Worm (Caenorhabditis elegans) whole organism, young adult: ENCODE measurements around the gene ZK380.2.

ENCODE experiments used
- B0035.1 ChIP-seq: sonication (generic microtip); optimal IDR thresholded peaks from 2 replicates; lab custom pipeline; 2016; ENCODE audit warnings: missing genetic modification characterization, mild to moderate bottlenecking, missing compliant biosample characterization, missing genotype, missing genetic modification reagents
- B0261.1 ChIP-seq: sonication (generic microtip); optimal IDR thresholded peaks from 2 replicates; lab custom pipeline; 2016; ENCODE audit warnings: mild to moderate bottlenecking, missing genetic modification characterization, moderate library complexity, missing compliant biosample characterization
- F57A8.1 ChIP-seq: fragments of 200-800 bp; sonication (Bioruptor generic); optimal IDR thresholded peaks from 2 replicates; lab custom pipeline; 2018; ENCODE audit warnings: mild to moderate bottlenecking, missing genetic modification characterization, moderate library complexity, missing compliant biosample characterization
- F57C9.4 ChIP-seq: sonication (generic microtip); optimal IDR thresholded peaks from 2 replicates; lab custom pipeline; 2017; ENCODE audit warnings: mild to moderate bottlenecking, missing genetic modification characterization, missing compliant biosample characterization
- T07F8.4 ChIP-seq: sonication (generic microtip); optimal IDR thresholded peaks from 2 replicates; lab custom pipeline; 2016; ENCODE audit warnings: mild to moderate bottlenecking, missing genetic modification characterization, moderate library complexity, missing compliant biosample characterization
- Y79H2A.3 ChIP-seq: fragments of 200-800 bp; sonication (Bioruptor generic); conservative IDR thresholded peaks from 2 replicates; pipeline ENCODE4 v1.3.6; 2022; ENCODE audit warnings: missing genetic modification reagents, missing genetic modification characterization, missing compliant biosample characterization
- akir-1 ChIP-seq: fragments of 200-800 bp; sonication (Bioruptor generic); optimal IDR thresholded peaks from 2 replicates; lab custom pipeline; 2018; ENCODE audit warnings: mild to moderate bottlenecking, missing genetic modification characterization, moderate library complexity, missing compliant biosample characterization
- ama-1 ChIP-seq, 3 experiments: fragments of 150-350 bp in 1 of 3; sonication (generic microtip) in 2 of 3; optimal IDR thresholded peaks; 2 replicates each; lab custom pipeline; 2014 to 2018; ENCODE audit warnings: missing biosample characterization in 2 of 3, missing genetic modification characterization in 2 of 3, missing genetic modification reagents in 2 of 3
- bed-2 ChIP-seq: fragments of 200-800 bp; sonication (Bioruptor generic); IDR thresholded peaks from 2 replicates; pipeline ENCODE4 v1.3.6; 2022; ENCODE audit warnings: missing genetic modification reagents, missing genetic modification characterization, missing compliant biosample characterization
- cebp-2 ChIP-seq: fragments of 200-800 bp; sonication (Bioruptor generic); IDR thresholded peaks from 2 replicates; pipeline ENCODE4 v1.3.6; 2022; ENCODE audit warnings: missing genetic modification characterization, missing compliant biosample characterization
- ceh-79 ChIP-seq: sonication (generic microtip); optimal IDR thresholded peaks from 2 replicates; lab custom pipeline; 2017; ENCODE audit warnings: mild to moderate bottlenecking, missing genetic modification characterization, missing compliant biosample characterization
- dpl-1 ChIP-seq: fragments of 150-350 bp; optimal IDR thresholded peaks from 2 replicates; lab custom pipeline; 2014; ENCODE audit warnings: missing biosample characterization, missing genetic modification reagents, missing genetic modification characterization
- fkh-3 ChIP-seq: sonication (generic microtip); optimal IDR thresholded peaks from 2 replicates; lab custom pipeline; 2016; ENCODE audit warnings: mild to moderate bottlenecking, missing genetic modification characterization, missing compliant biosample characterization
- hmg-20 ChIP-seq: fragments of 200-800 bp; sonication (Bioruptor generic); IDR thresholded peaks from 2 replicates; pipeline ENCODE4 v1.3.6; 2022; ENCODE audit warnings: missing genetic modification reagents, missing genetic modification characterization, missing compliant biosample characterization
- hrde-1 ChIP-seq: sonication (generic microtip); optimal IDR thresholded peaks from 2 replicates; lab custom pipeline; 2016; ENCODE audit warnings: missing genetic modification characterization, mild to moderate bottlenecking, missing compliant biosample characterization, moderate library complexity, missing genotype, missing genetic modification reagents, borderline replicate concordance
- let-607 ChIP-seq, 2 experiments: fragments of 200-800 bp in 1 of 2; sonication (Bioruptor generic) in 1 of 2; sonication (generic microtip) in 1 of 2; optimal IDR thresholded peaks; 2 replicates each; lab custom pipeline; 2016 to 2018; ENCODE audit warnings: mild to moderate bottlenecking in 2 of 2, missing compliant biosample characterization in 2 of 2, missing genetic modification characterization in 2 of 2, moderate library complexity in 2 of 2, missing genotype in 1 of 2
- lin-35 ChIP-seq, 3 experiments: fragments of 150-350 bp in 2 of 3; sonication (generic microtip) in 1 of 3; optimal IDR thresholded peaks; 2 replicates each; lab custom pipeline; 2014 to 2018; ENCODE audit warnings: missing biosample characterization in 3 of 3, missing genetic modification characterization in 3 of 3, missing genetic modification reagents in 3 of 3
- lin-54 ChIP-seq: fragments of 200-800 bp; sonication (Bioruptor generic); optimal IDR thresholded peaks from 2 replicates; lab custom pipeline; 2018; ENCODE audit warnings: mild to moderate bottlenecking, missing genetic modification characterization, missing compliant biosample characterization
- madf-3 ChIP-seq: fragments of 200-800 bp; sonication (Bioruptor generic); IDR thresholded peaks from 2 replicates; pipeline ENCODE4 v1.3.6; 2022; ENCODE audit warnings: missing genetic modification reagents, missing genetic modification characterization, missing compliant biosample characterization
- madf-6 ChIP-seq: fragments of 200-800 bp; sonication (Bioruptor generic); IDR thresholded peaks from 2 replicates; pipeline ENCODE4 v1.3.6; 2022; ENCODE audit warnings: missing genetic modification reagents, missing genetic modification characterization, missing compliant biosample characterization
- madf-8 ChIP-seq: fragments of 200-800 bp; sonication (Bioruptor generic); conservative IDR thresholded peaks from 2 replicates; pipeline ENCODE4 v1.3.6; 2022; ENCODE audit warnings: missing genetic modification reagents, missing genetic modification characterization, missing compliant biosample characterization
- mcd-1 ChIP-seq: fragments of 200-800 bp; sonication (Bioruptor generic); IDR thresholded peaks from 2 replicates; pipeline ENCODE4 v1.3.6; 2022; ENCODE audit warnings: missing genetic modification reagents, missing genetic modification characterization, missing compliant biosample characterization
- nfyb-1 ChIP-seq: fragments of 200-800 bp; sonication (Bioruptor generic); IDR thresholded peaks from 2 replicates; pipeline ENCODE4 v1.3.6; 2022; ENCODE audit warnings: missing genetic modification reagents, missing genetic modification characterization, missing compliant biosample characterization
- nhr-120 ChIP-seq: fragments of 200-800 bp; sonication (Bioruptor generic); IDR thresholded peaks from 2 replicates; pipeline ENCODE4 v1.3.6; 2022; ENCODE audit warnings: missing genetic modification characterization, missing compliant biosample characterization
- nhr-27 ChIP-seq: fragments of 200-800 bp; sonication (Bioruptor generic); optimal IDR thresholded peaks from 2 replicates; lab custom pipeline; 2018; ENCODE audit warnings: mild to moderate bottlenecking, missing genetic modification characterization, moderate library complexity, missing compliant biosample characterization
- nhr-80 ChIP-seq: sonication (generic microtip); optimal IDR thresholded peaks from 2 replicates; lab custom pipeline; 2016; ENCODE audit warnings: missing genetic modification characterization, missing compliant biosample characterization
- nhr-90 ChIP-seq: sonication (generic microtip); optimal IDR thresholded peaks from 2 replicates; lab custom pipeline; 2016; ENCODE audit warnings: missing genotype, mild to moderate bottlenecking, missing genetic modification characterization, missing compliant biosample characterization
- rec-8 ChIP-seq, 2 experiments: sonication (generic microtip); optimal IDR thresholded peaks; 2 replicates each; lab custom pipeline; 2016; ENCODE audit warnings: mild to moderate bottlenecking in 2 of 2, missing genetic modification characterization in 2 of 2, missing genetic modification reagents in 2 of 2, missing genotype in 2 of 2, missing biosample characterization in 1 of 2, missing compliant biosample characterization in 1 of 2, moderate library complexity in 1 of 2
- rpc-1 ChIP-seq, 2 experiments: fragments of 150-350 bp in 1 of 2; sonication (generic microtip) in 1 of 2; optimal IDR thresholded peaks; 2 replicates each; lab custom pipeline; 2014 to 2018; ENCODE audit warnings: missing biosample characterization in 1 of 2, missing genetic modification characterization in 1 of 2, missing genetic modification reagents in 1 of 2, missing genotype in 1 of 2
- unc-130 ChIP-seq: sonication (generic microtip); optimal IDR thresholded peaks from 2 replicates; lab custom pipeline; 2016; ENCODE audit warnings: missing genetic modification reagents, missing genetic modification characterization, missing compliant biosample characterization

The ZK380.2 gene

DNA sequence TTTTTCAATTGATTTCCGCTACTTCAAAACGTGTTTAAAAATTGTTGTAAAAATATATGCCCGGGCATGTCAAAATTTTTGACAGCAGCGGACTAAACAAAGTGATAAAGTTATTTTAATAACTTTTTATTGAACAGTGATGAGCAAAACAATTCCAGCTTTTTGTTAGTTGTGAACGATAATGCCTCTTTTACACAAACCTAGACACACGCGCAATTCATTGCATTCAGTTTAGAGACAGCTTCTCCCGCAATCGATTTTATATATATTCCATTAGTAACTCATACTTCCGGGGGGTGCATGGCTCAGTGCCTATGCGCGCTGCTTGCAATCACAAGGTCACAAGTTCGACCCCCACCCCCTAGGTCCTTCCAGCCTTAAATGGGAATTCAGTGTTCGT, 22.9 kb downstream of the ZK380.2 start, which contains the start of gene ZK380.6:
Gene ZK380.6 (plus strand): TSS at position 301 of the 400 bp plus-strand sequence.
- TF ChIP-seq fkh-3 (tag; lab: Kevin White, UChicago): no peak
- TF ChIP-seq rpc-1 (optimal IDR thresholded peaks at IDR 0.05; lab: Kevin White, UChicago): peak; percentile 35
- TF ChIP-seq rpc-1 (tag; optimal IDR thresholded peaks at IDR 0.05; lab: Kevin White, UChicago): peak; percentile 67
- peak; percentile 25 for TF ChIP-seq B0261.1 (tag; lab: Kevin White, UChicago)
- no peak for TF ChIP-seq nhr-80 (tag; lab: Kevin White, UChicago)
- no peak for TF ChIP-seq akir-1 (GFP tag; lab: Kevin White, UChicago)

ce11 chrX:1655207-1655606, 23.9 kb downstream of the ZK380.2 start, which contains the start of gene tbx-32:
tbx-32 (plus strand) TSS chrX:1655507.
- no peak for TF ChIP-seq F57A8.1 (GFP tag; lab: Kevin White, UChicago)
- no peak for TF ChIP-seq akir-1 (GFP tag; lab: Kevin White, UChicago)
- TF ChIP-seq lin-35 (GFP tag; optimal IDR thresholded peaks at IDR 0.05; lab: Kevin White, UChicago): no peak
- no peak for TF ChIP-seq Y79H2A.3 (GFP tag; lab: Robert Waterston, UW)
- no peak for TF ChIP-seq unc-130 (GFP tag; lab: Kevin White, UChicago)
- TF ChIP-seq rec-8 (tag; optimal IDR thresholded peaks at IDR 0.05; lab: Kevin White, UChicago): no peak
- TF ChIP-seq ceh-79 (tag; lab: Kevin White, UChicago): no peak
- no peak for TF ChIP-seq hmg-20 (GFP tag; lab: Robert Waterston, UW)
- TF ChIP-seq lin-54 (GFP tag; lab: Kevin White, UChicago): no peak
- TF ChIP-seq, all 124 proteins: peak for 0

DNA sequence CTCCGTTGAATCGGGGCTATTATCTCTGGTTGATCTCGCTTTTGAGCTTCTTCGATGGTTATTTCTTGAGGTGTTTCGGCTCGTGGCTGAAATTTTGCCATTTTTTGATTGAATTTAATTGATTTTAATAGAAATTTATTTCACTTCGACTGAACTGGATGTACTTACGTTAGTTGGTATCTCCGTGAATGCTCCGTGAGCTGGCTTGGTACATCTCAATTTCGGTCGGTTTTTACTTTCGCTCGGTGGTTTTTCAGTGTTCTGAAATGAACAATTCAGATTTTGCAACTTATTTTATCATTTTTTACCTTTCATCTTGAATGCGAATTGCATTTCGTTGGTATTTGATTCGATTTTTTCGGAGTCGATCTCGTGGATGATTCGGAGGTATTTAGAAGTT, 33.7 kb downstream of the ZK380.2 start, which contains the start of gene R09H3.2:
Gene R09H3.2 (minus strand): TSS at position 101 of the 400 bp plus-strand sequence.
- TF ChIP-seq madf-8 (GFP tag; lab: Robert Waterston, UW) (no peak), let-607 (tag; optimal IDR thresholded peaks at IDR 0.05; lab: Kevin White, UChicago) (no peak), nhr-27 (no peak), ama-1 (optimal IDR thresholded peaks at IDR 0.05; lab: Kevin White, UChicago) (no peak), ama-1 (GFP tag; optimal IDR thresholded peaks at IDR 0.05; lab: Kevin White, UChicago) (no peak), bed-2 (GFP tag; lab: Robert Waterston, UW) (no peak), madf-3 (GFP tag; lab: Robert Waterston, UW) (no peak), cebp-2 (GFP tag; lab: Robert Waterston, UW) (no peak), B0035.1 (tag; lab: Kevin White, UChicago) (no peak), F57C9.4 (tag; lab: Kevin White, UChicago) (no peak), nfyb-1 (no peak), nhr-120 (GFP tag; lab: Robert Waterston, UW) (no peak), hrde-1 (tag; lab: Kevin White, UChicago) (no peak), Y79H2A.3 (GFP tag; lab: Robert Waterston, UW) (no peak), T07F8.4 (tag; lab: Kevin White, UChicago) (no peak), nhr-90 (tag; lab: Kevin White, UChicago) (no peak)
- TF ChIP-seq, all 124 proteins: peak for 0

ce11 chrX:1667056-1667455, 35.8 kb downstream of the ZK380.2 start:
- TF ChIP-seq madf-6 (GFP tag; lab: Robert Waterston, UW) (no peak), ama-1 (optimal IDR thresholded peaks at IDR 0.05; lab: Kevin White, UChicago) (no peak), ama-1 (GFP tag; optimal IDR thresholded peaks at IDR 0.05; lab: Kevin White, UChicago) (no peak), dpl-1 (GFP tag; lab: Kevin White, UChicago) (no peak), mcd-1 (GFP tag; lab: Robert Waterston, UW) (no peak)
- TF ChIP-seq, all 124 proteins: peak for 0
